Worm (Caenorhabditis elegans): Measurements from ENCODE around the gene mpst-7.

mpst-7 gene

ce11 chrV:12921680-12922079 is 39.3 kb downstream of the mpst-7 start (continued):
- TF ChIP-seq pha-4 (GFP tag; IDR thresholded peaks at IDR 0.05), result no peak
- TF ChIP-seq pha-4 (tag; optimal IDR thresholded peaks at IDR 0.05), result no peak
- TF ChIP-seq mep-1 (tag; optimal IDR thresholded peaks at IDR 0.05), result no peak

ce11 chrV:12919705-12920104 is 41.2 kb downstream of the mpst-7 start, which contains the start of gene lipl-1:
lipl-1 (plus strand) TSS chrV:12919986.
- TF ChIP-seq nhr-28 (tag; optimal IDR thresholded peaks at IDR 0.05) (peak; percentile 58), daf-16 (GFP tag; optimal IDR thresholded peaks at IDR 0.05) (no peak), daf-16 (tag; optimal IDR thresholded peaks at IDR 0.05) (peak; percentile 14), mxl-3 (GFP tag; optimal IDR thresholded peaks at IDR 0.05) (peak; percentile 54), php-3 (GFP tag; IDR thresholded peaks at IDR 0.05) (no peak), ceh-28 (tag; optimal IDR thresholded peaks at IDR 0.05) (no peak), madf-5 (GFP tag; IDR thresholded peaks at IDR 0.05) (no peak), dmd-6 (GFP tag; IDR thresholded peaks at IDR 0.05) (peak; percentile 67)

ce11 chrV:12909544-12910157 is 51.3 kb downstream of the mpst-7 start, which contains the start of gene nid-1:
nid-1 (plus strand) TSS chrV:12910107.
- peak; percentile 51 for TF ChIP-seq nhr-28 (tag; optimal IDR thresholded peaks at IDR 0.05)
- TF ChIP-seq zfp-2 (tag; optimal IDR thresholded peaks at IDR 0.05), result no peak
- no peak for TF ChIP-seq ztf-11 (tag; optimal IDR thresholded peaks at IDR 0.05)
- no peak for TF ChIP-seq nhr-25 (tag; optimal IDR thresholded peaks at IDR 0.05; ENCODE audit: borderline replicate concordance, insufficient read depth)
- peak; percentile 64 for TF ChIP-seq hlh-11 (tag; optimal IDR thresholded peaks at IDR 0.05)
- no peak for TF ChIP-seq T26A8.4 (GFP tag; IDR thresholded peaks at IDR 0.05)
- TF ChIP-seq php-3 (GFP tag; IDR thresholded peaks at IDR 0.05), result peak; percentile 93
- no peak for TF ChIP-seq nhr-6 (tag; optimal IDR thresholded peaks at IDR 0.05)
- no peak for TF ChIP-seq hlh-30 (tag; optimal IDR thresholded peaks at IDR 0.05; ENCODE audit: insufficient read depth)
- no peak for TF ChIP-seq daf-16 (GFP tag; optimal IDR thresholded peaks at IDR 0.05)
- peak; percentile 96 for TF ChIP-seq daf-16 (tag; optimal IDR thresholded peaks at IDR 0.05)
- TF ChIP-seq ceh-20 (GFP tag; IDR thresholded peaks at IDR 0.05), result 0 out of 2 replicates have a peak, but pooled peaks have one; percentile 41
- TF ChIP-seq dve-1 (tag; optimal IDR thresholded peaks at IDR 0.05; ENCODE audit: insufficient read depth), result peak; percentile 67
- TF ChIP-seq T20F7.1 (GFP tag; optimal IDR thresholded peaks at IDR 0.05), result no peak
- no peak for TF ChIP-seq rbr-2 (tag; optimal IDR thresholded peaks at IDR 0.05)
- TF ChIP-seq dmd-6 (GFP tag; IDR thresholded peaks at IDR 0.05), result peak; percentile 76
- peak; percentile 51 for TF ChIP-seq pqm-1 (tag; optimal IDR thresholded peaks at IDR 0.05)
- peak in 1 of 2 experiments; percentile 29 for TF ChIP-seq unc-62 (GFP tag; optimal IDR thresholded peaks at IDR 0.05 in 1 of 2)
- TF ChIP-seq unc-62 (tag; optimal IDR thresholded peaks at IDR 0.05), result no peak
- TF ChIP-seq nhr-77 (tag; optimal IDR thresholded peaks at IDR 0.05), result peak; percentile 16

DNA sequence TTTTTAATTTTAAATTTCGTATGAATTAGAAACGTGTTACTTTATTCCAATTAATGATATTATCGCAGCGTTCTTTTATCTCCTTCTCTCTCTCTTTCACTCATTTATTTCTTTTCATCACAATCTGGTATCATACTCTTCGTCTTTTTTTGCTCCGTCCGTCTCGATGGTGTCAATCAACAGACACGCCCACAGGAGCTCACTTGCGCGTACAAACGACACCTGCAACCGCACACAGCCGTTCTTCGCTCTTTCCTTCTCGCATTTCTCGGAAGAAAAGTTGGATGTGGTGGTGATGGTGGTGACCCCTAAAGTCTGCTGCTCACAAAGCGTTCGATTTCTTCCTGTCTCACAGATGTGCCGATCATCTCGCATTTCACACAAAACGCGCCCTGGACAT is 52.3 kb downstream of the mpst-7 start:
- TF ChIP-seq ceh-82 (tag; optimal IDR thresholded peaks at IDR 0.05), result no peak
- TF ChIP-seq daf-16 (GFP tag; optimal IDR thresholded peaks at IDR 0.05), result no peak
- TF ChIP-seq daf-16 (tag; optimal IDR thresholded peaks at IDR 0.05), result no peak
- no peak for TF ChIP-seq daf-19 (GFP tag; conservative IDR thresholded peaks at IDR 0.05)
- TF ChIP-seq pha-4 (GFP tag; IDR thresholded peaks at IDR 0.05), result no peak
- no peak for TF ChIP-seq pha-4 (tag; optimal IDR thresholded peaks at IDR 0.05)
- no peak for TF ChIP-seq php-3 (GFP tag; IDR thresholded peaks at IDR 0.05)
- TF ChIP-seq daf-12 (tag; optimal IDR thresholded peaks at IDR 0.05), result no peak
- no peak for TF ChIP-seq T26A8.4 (GFP tag; IDR thresholded peaks at IDR 0.05)
- TF ChIP-seq dve-1 (tag; optimal IDR thresholded peaks at IDR 0.05; ENCODE audit: insufficient read depth), result peak; percentile 6
- no peak for TF ChIP-seq unc-62 (GFP tag; optimal IDR thresholded peaks at IDR 0.05 in 1 of 2)
- no peak for TF ChIP-seq unc-62 (tag; optimal IDR thresholded peaks at IDR 0.05)
- no peak for TF ChIP-seq lin-1 (GFP tag; IDR thresholded peaks at IDR 0.05)
- TF ChIP-seq ceh-32 (tag; optimal IDR thresholded peaks at IDR 0.05; ENCODE audit: poor library complexity), result no peak
- TF ChIP-seq ZK546.5 (tag; optimal IDR thresholded peaks at IDR 0.05), result no peak
- TF ChIP-seq nhr-41 (GFP tag; IDR thresholded peaks at IDR 0.05), result no peak
- TF ChIP-seq lim-7 (GFP tag; IDR thresholded peaks at IDR 0.05), result no peak
- no peak for TF ChIP-seq fkh-10 (GFP tag; optimal IDR thresholded peaks at IDR 0.05)
- no peak for TF ChIP-seq sdz-12 (GFP tag; optimal IDR thresholded peaks at IDR 0.05)
- no peak for TF ChIP-seq set-16 (GFP tag; IDR thresholded peaks at IDR 0.05)
- TF ChIP-seq mxl-2 (GFP tag; conservative IDR thresholded peaks at IDR 0.05), result no peak
- TF ChIP-seq mxl-3 (GFP tag; optimal IDR thresholded peaks at IDR 0.05), result no peak
- TF ChIP-seq nhr-111 (GFP tag; optimal IDR thresholded peaks at IDR 0.05), result no peak
- no peak for TF ChIP-seq ctbp-1 (GFP tag; IDR thresholded peaks at IDR 0.05)
- no peak for TF ChIP-seq lir-3 (tag; optimal IDR thresholded peaks at IDR 0.05)
- TF ChIP-seq nhr-10 (tag; optimal IDR thresholded peaks at IDR 0.05), result no peak
- no peak for TF ChIP-seq ztf-11 (tag; optimal IDR thresholded peaks at IDR 0.05)
- no peak for TF ChIP-seq mdl-1 (tag; optimal IDR thresholded peaks at IDR 0.05)
- no peak for TF ChIP-seq unc-39 (tag; optimal IDR thresholded peaks at IDR 0.05)
- no peak for TF ChIP-seq nhr-28 (tag; optimal IDR thresholded peaks at IDR 0.05)

Data from whole organism, L4 larva.